Worm (Caenorhabditis elegans): ENCODE data around the gene ZK84.1.
"Not testable (repeated sequence)": the region's sequence is repeated elsewhere in the genome, so short reads cannot be mapped to it uniquely, and the experiment has no call there.

The ZK84.1 gene

ce11 chrII:6020353-6020752, at the start of gene ZK84.1:
Gene ZK84.1, plus strand, starts transcription at chrII:6020653.
- TF ChIP-seq dao-5 (tag; optimal IDR thresholded peaks at IDR 0.05), result no peak
- TF ChIP-seq him-1 (tag; optimal IDR thresholded peaks at IDR 0.05), result no peak

- no peak for TF ChIP-seq W03F9.2 (tag; optimal IDR thresholded peaks at IDR 0.05)
- no peak for TF ChIP-seq dao-5 (tag; optimal IDR thresholded peaks at IDR 0.05)
- no peak for TF ChIP-seq him-1 (tag; optimal IDR thresholded peaks at IDR 0.05)
These were observed 45.6 kb upstream of the ZK84.1 start, which contains the start of gene B0034.5 for ce11 chrII:5974878-5975277. Gene B0034.5, minus strand, starts transcription at chrII:5974978.

DNA sequence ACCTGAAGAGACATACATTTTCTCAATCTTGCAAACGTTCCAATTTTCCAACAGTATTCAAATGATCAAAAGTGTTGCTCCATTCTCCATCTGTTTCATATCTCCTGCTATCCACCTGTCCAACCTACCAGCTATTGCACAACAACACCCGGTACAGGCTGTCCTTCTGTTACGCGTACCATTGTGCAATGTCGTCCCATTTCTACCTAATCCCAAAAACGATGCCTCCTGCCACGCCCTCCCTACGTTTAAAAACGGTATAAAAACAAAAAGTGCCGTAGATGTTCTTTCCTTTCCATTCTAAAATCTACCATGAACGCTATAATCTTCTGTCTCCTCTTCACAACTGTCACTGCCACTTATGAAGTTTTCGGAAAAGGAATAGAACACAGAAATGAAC, 32.2 kb upstream of the ZK84.1 start, which contains the start of gene ins-2:
Gene ins-2 (plus strand): TSS at position 301 of the 400 bp plus-strand sequence.
- no peak for TF ChIP-seq W03F9.2 (tag; optimal IDR thresholded peaks at IDR 0.05)

DNA sequence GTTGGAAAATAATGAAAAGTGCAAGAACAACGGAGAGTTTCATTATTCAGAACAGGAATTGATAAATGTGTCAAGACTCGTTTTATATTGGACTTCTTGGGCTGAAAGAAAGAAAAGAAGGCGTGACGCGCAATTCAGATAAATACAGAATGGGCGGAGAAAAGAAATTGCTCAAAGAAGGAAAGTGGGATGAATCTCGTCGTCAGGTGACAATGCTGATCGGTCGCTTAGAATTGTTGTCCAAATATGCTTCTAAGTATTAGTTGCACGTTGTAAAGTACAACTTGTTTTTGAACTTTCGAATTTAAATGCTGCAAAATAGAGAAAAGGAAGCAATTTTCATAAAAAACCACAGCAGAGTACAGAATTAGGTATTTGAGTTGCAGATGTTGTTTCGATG, 29.8 kb upstream of the ZK84.1 start, which contains the start of gene ins-3:
Gene ins-3 (minus strand): TSS at position 101 of the 400 bp plus-strand sequence.
- TF ChIP-seq him-1 (tag; optimal IDR thresholded peaks at IDR 0.05) (no peak), dao-5 (tag; optimal IDR thresholded peaks at IDR 0.05) (no peak), W03F9.2 (tag; optimal IDR thresholded peaks at IDR 0.05) (no peak)

DNA sequence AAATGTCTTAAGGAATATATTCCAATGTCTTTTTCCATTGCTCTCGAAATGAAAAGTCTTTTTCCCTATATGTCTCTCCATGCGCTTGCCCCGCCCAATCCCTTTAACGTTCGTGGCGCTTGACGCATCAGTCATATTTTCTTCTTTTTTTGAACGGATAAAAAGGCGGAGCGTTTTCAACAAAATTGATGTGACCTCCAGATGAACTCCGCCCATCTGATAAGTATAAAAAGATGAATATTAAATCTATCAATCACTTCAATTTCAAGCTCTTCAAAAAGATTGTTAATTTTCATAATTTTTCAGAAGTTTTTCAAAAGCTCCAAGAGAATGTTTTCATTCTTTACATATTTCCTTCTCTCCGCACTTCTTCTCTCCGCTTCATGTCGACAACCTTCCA, 24.4 kb upstream of the ZK84.1 start, which contains the start of gene ins-4:
Gene ins-4 (plus strand): TSS at position 301 of the 400 bp plus-strand sequence.
- TF ChIP-seq dao-5 (tag; optimal IDR thresholded peaks at IDR 0.05), result no peak
- TF ChIP-seq him-1 (tag; optimal IDR thresholded peaks at IDR 0.05), result no peak
- TF ChIP-seq W03F9.2 (tag; optimal IDR thresholded peaks at IDR 0.05), result no peak

DNA sequence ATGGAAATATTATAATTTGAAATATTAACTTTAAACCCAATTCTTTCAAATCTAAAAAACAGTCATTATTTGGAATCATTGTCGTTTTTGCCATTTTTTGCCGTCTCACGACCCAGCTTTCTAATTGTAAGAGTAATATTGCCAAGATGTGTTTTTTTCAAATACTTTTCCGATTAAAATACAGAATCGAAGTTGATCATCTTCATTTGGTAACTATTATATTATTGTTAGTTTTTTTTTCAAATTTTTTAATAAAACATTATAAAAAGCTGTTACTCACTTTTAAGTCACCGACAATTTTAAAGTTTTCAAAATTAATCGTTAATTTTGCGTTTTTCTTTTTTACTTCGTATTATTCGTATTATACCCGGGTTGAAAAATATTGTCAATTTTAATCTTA, 23.2 kb upstream of the ZK84.1 start, which contains the start of gene ins-5:
Gene ins-5 (plus strand): TSS at position 301 of the 400 bp plus-strand sequence.
- TF ChIP-seq dao-5 (tag; optimal IDR thresholded peaks at IDR 0.05) (no peak), W03F9.2 (tag; optimal IDR thresholded peaks at IDR 0.05) (no peak), him-1 (tag; optimal IDR thresholded peaks at IDR 0.05) (no peak)

DNA sequence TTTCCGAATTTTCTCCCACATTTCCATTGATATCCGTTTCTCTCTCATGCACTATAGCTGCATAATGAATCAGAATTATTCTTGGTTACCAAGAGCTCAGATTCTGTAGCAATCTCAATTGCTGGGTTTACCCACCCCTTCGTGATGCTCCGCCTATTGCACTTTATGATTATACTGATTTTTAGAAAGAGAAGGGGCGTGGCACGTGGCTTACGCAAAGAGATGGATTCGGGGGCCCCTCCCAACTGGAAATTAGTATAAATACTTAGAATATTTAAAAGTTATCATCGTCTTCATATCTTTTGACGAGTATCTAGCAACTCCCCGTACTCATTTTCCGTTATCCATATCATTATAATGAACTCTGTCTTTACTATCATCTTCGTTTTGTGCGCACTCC, 20.3 kb upstream of the ZK84.1 start, which contains the start of gene ins-6:
Gene ins-6 (plus strand): TSS at position 301 of the 400 bp plus-strand sequence.
- no peak for TF ChIP-seq dao-5 (tag; optimal IDR thresholded peaks at IDR 0.05)
- TF ChIP-seq W03F9.2 (tag; optimal IDR thresholded peaks at IDR 0.05), result no peak
- no peak for TF ChIP-seq him-1 (tag; optimal IDR thresholded peaks at IDR 0.05)

ce11 chrII:6001004-6001403, 19.4 kb upstream of the ZK84.1 start:
- TF ChIP-seq dao-5 (tag; optimal IDR thresholded peaks at IDR 0.05) (no peak), W03F9.2 (tag; optimal IDR thresholded peaks at IDR 0.05) (no peak), him-1 (tag; optimal IDR thresholded peaks at IDR 0.05) (no peak)

ce11 chrII:6008887-6009286, 11.6 kb upstream of the ZK84.1 start, which contains the start of gene ZK84.4:
Gene ZK84.4, minus strand, starts transcription at chrII:6008987.
- not testable (repeated sequence) for TF ChIP-seq W03F9.2, him-1, dao-5 (tag; optimal IDR thresholded peaks at IDR 0.05)

ce11 chrII:6010544-6010943, 9.9 kb upstream of the ZK84.1 start, which contains the start of gene ins-20:
Gene ins-20, plus strand, starts transcription at chrII:6010844.
- TF ChIP-seq him-1 (tag; optimal IDR thresholded peaks at IDR 0.05) (no peak), dao-5 (tag; optimal IDR thresholded peaks at IDR 0.05) (no peak), W03F9.2 (tag; optimal IDR thresholded peaks at IDR 0.05) (no peak)

DNA sequence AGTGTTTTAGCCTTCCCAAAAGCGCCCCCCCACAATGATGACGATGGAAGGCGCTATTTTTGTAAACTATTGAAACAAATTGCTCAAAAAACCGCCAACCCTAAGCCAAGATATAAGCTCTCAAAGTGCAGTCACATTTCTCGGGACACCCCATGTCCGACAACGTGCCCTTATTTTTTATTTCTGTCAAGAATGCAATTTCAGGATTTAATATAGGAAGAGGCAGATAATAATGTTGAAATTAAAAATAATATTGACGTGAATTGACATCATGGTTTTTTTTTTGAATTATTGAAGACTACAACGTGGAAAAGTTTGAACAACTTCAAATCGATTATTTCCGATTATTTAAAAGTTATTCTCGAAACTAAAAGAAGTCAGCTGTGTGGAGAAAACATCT, 6.4 kb upstream of the ZK84.1 start, which contains the start of gene ZK84.2:
Gene ZK84.2 (plus strand): TSS at position 301 of the 400 bp plus-strand sequence.
- not testable (repeated sequence) for TF ChIP-seq dao-5, him-1, W03F9.2 (tag; optimal IDR thresholded peaks at IDR 0.05)

ce11 chrII:6016410-6016809, 4.0 kb upstream of the ZK84.1 start, which contains the start of gene ZK84.5:
Gene ZK84.5, minus strand, starts transcription at chrII:6016510.
- TF ChIP-seq W03F9.2 (tag; optimal IDR thresholded peaks at IDR 0.05), result no peak
- no peak for TF ChIP-seq dao-5 (tag; optimal IDR thresholded peaks at IDR 0.05)
- no peak for TF ChIP-seq him-1 (tag; optimal IDR thresholded peaks at IDR 0.05)

DNA sequence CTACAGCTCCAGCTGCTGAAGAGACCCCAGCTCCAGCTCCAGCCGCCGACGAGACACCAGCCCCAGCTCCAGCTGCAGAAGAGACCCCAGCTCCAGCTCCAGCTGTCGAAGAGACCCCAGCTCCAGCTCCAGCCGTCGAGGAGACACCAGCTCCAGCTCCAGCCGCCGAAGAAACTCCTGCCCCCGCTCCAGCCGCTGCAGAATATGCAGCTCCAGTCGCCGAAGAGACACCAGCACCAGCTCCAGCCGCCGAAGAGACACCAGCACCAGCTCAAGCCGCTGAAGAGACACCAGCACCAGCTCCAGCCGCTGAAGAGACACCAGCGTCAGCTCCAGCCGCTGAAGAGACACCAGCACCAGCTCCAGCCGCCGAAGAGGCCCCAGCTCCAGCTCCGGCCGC, 2.1 kb downstream of the ZK84.1 start:
- no peak for TF ChIP-seq W03F9.2 (tag; optimal IDR thresholded peaks at IDR 0.05)
- TF ChIP-seq him-1 (tag; optimal IDR thresholded peaks at IDR 0.05), result no peak
- no peak for TF ChIP-seq dao-5 (tag; optimal IDR thresholded peaks at IDR 0.05)

DNA sequence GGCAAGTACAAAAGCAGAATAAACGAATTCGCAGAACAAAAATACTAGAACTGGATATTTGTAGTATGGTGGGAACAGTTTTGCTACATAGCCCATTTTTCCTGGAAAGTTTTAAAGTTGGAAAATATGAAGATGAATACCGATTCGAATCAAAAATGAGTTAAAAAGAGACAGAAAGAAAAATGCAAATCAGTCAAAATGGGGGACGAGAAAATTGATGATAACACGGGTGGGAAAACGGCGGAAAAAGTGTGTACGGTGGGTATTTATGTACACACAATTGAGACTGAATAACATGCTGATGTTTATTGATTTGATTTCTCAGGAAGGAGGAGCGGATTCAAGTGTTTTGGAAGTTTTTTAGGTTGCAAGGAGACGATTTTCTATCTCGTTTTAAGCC, 4.4 kb downstream of the ZK84.1 start, which contains the start of gene R12C12.9:
Gene R12C12.9 (minus strand): TSS at position 101 of the 400 bp plus-strand sequence.
- TF ChIP-seq him-1 (tag; optimal IDR thresholded peaks at IDR 0.05) (no peak), W03F9.2 (tag; optimal IDR thresholded peaks at IDR 0.05) (no peak), dao-5 (tag; optimal IDR thresholded peaks at IDR 0.05) (no peak)

- TF ChIP-seq dao-5 (tag; optimal IDR thresholded peaks at IDR 0.05) (no peak), him-1 (tag; optimal IDR thresholded peaks at IDR 0.05) (no peak), W03F9.2 (tag; optimal IDR thresholded peaks at IDR 0.05) (no peak)
These were observed 5.2 kb downstream of the ZK84.1 start for ce11 chrII:6025647-6026046.
